Worm (Caenorhabditis elegans) whole organism, L4 larva: ENCODE measurements around the gene pde-12.

Experiments used
- aly-2 ChIP-seq: sonication (generic microtip); optimal IDR thresholded peaks from 2 replicates; lab custom pipeline; 2018; ENCODE audit warnings: missing biosample characterization, missing genetic modification characterization
- ceh-82 ChIP-seq: sonication (generic microtip); optimal IDR thresholded peaks from 2 replicates; lab custom pipeline; 2017; ENCODE audit warnings: missing biosample characterization, missing genetic modification characterization
- dmd-6 ChIP-seq: fragments of 200-800 bp; sonication (Bioruptor generic); IDR thresholded peaks from 2 replicates; pipeline ENCODE4 v1.3.6; 2022; ENCODE audit warnings: missing genetic modification reagents, missing genetic modification characterization, missing compliant biosample characterization
- duxl-1 ChIP-seq: sonication (generic microtip); optimal IDR thresholded peaks from 2 replicates; lab custom pipeline; 2016; ENCODE audit warnings: mild to moderate bottlenecking, missing genetic modification characterization, moderate library complexity, missing compliant biosample characterization; ENCODE audit not compliant: poor library complexity
- mep-1 ChIP-seq: fragments of 150-350 bp; sonication (generic microtip); optimal IDR thresholded peaks from 3 replicates; lab custom pipeline; 2014; ENCODE audit warnings: missing biosample characterization, missing genetic modification characterization
- mxl-3 ChIP-seq: fragments of 200-800 bp; sonication (Bioruptor generic); optimal IDR thresholded peaks from 2 replicates; lab custom pipeline; 2018; ENCODE audit warnings: mild to moderate bottlenecking, missing genetic modification characterization, missing compliant biosample characterization
- pha-4 ChIP-seq, 2 experiments: fragments of 150-350 bp in 1 of 2; fragments of 200-800 bp in 1 of 2; sonication (Bioruptor generic) in 1 of 2; IDR thresholded peaks in 1 of 2; optimal IDR thresholded peaks in 1 of 2; 2 replicates each; pipeline versions ENCODE4 v1.3.6 to Lab custom; 2014 to 2022; ENCODE audit warnings: missing genetic modification characterization in 2 of 2, missing genetic modification reagents in 2 of 2, missing biosample characterization in 1 of 2, missing compliant biosample characterization in 1 of 2
- skn-1 ChIP-seq: fragments of 150-350 bp; optimal IDR thresholded peaks from 2 replicates; lab custom pipeline; 2014; ENCODE audit warnings: missing biosample characterization, missing genetic modification characterization
- unc-130 ChIP-seq: sonication (generic microtip); optimal IDR thresholded peaks from 2 replicates; lab custom pipeline; 2016; ENCODE audit warnings: missing genetic modification reagents, missing genetic modification characterization, missing compliant biosample characterization
- unc-39 ChIP-seq: sonication (generic microtip); optimal IDR thresholded peaks from 2 replicates; lab custom pipeline; 2017; ENCODE audit warnings: missing biosample characterization, missing genetic modification characterization

DNA sequence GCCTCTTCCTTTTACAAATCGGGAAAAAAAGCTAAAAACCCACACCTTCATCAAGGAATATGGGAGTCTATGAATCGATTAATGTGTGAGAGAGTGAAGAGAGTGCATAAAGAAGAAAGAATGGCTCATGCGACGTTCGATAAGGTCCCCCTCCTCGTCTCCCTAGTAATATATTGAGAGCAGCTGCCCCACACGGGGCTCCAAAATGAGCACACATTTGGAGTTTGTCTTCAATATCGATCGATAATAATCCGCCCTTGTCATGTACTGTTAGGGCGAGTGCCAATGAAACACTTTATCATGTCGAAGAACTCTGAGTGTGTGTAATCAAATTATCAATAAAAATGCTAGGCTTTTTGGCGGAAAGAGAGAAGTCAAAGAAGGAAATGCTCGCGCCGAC is 25.6 kb downstream of the pde-12 start:
- no peak for TF ChIP-seq aly-2 (tag; lab: Kevin White, UChicago)
- TF ChIP-seq mxl-3 (GFP tag; lab: Kevin White, UChicago) = no peak
- TF ChIP-seq mep-1 = no peak
- no peak for TF ChIP-seq skn-1 (tag; lab: Kevin White, UChicago)
- TF ChIP-seq unc-39 (tag; lab: Kevin White, UChicago) = no peak
- TF ChIP-seq duxl-1 = no peak
- TF ChIP-seq unc-130 (GFP tag; lab: Kevin White, UChicago) = no peak
- TF ChIP-seq dmd-6 (GFP tag; lab: Robert Waterston, UW) = peak; percentile 30
- no peak for TF ChIP-seq pha-4 (GFP tag; IDR thresholded peaks at IDR 0.05; lab: Robert Waterston, UW)
- no peak for TF ChIP-seq pha-4 (tag; optimal IDR thresholded peaks at IDR 0.05; lab: Kevin White, UChicago)
- TF ChIP-seq ceh-82 (tag; lab: Kevin White, UChicago) = no peak
